Fruit fly (Drosophila melanogaster): ENCODE results near the gene CG31407.

CG31407 gene

dm6 chr3R:10054278-10054975 lies 29.5 kb upstream of the CG31407 start (continued):
- TF ChIP-seq CG30020 (tag; optimal IDR thresholded peaks at IDR 0.05) (no peak), sens (GFP tag) (peak; percentile 41), exex (tag; optimal IDR thresholded peaks at IDR 0.05) (peak; percentile 99), Med (GFP tag) (peak; percentile 79), Vsx1 (GFP tag; optimal IDR thresholded peaks at IDR 0.05) (peak; percentile 93), HmgZ (tag; optimal IDR thresholded peaks at IDR 0.05) (peak; percentile 39)

DNA sequence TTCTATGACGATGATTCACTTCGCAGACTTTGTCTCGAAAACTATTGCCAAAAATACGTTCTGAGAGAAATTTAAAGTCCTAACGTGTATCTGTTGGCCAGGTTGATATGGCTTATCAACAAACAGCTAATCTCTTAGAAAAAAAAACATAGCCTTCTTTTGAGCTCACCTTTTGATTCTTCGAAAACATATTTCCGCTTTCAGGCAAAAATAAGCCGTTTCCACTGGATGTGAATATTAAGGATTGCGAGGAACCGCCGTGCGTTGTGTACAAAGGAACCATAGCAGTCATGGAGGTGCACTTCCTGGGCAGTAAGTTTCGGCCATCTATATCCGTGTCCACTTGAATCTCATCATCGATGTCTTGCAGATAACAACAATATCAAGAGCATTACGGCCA lies 28.6 kb upstream of the CG31407 start:
- TF ChIP-seq CG3281 (GFP tag; optimal IDR thresholded peaks at IDR 0.05) (peak; percentile 43), CG17912 (GFP tag; optimal IDR thresholded peaks at IDR 0.05) (no peak), CG7987 (GFP tag; optimal IDR thresholded peaks at IDR 0.05) (peak; percentile 0), CG15696 (tag; optimal IDR thresholded peaks at IDR 0.05) (no peak), gcm (GFP tag; optimal IDR thresholded peaks at IDR 0.05) (no peak), tio (GFP tag; optimal IDR thresholded peaks at IDR 0.05) (no peak), Ets97D (GFP tag; optimal IDR thresholded peaks at IDR 0.05) (peak; percentile 84), salm (tag; optimal IDR thresholded peaks at IDR 0.05) (no peak), CG3726 (GFP tag; IDR thresholded peaks at IDR 0.05) (no peak), CG9437 (GFP tag; optimal IDR thresholded peaks at IDR 0.05) (no peak), stc (GFP tag; IDR thresholded peaks at IDR 0.05) (peak; percentile 49; the same call in 1 of the 2 replicates), C15 (GFP tag; IDR thresholded peaks at IDR 0.05) (no peak), mirr (GFP tag; optimal IDR thresholded peaks at IDR 0.05) (peak; percentile 4), trh (GFP tag; optimal IDR thresholded peaks at IDR 0.05) (no peak), vfl (GFP tag; optimal IDR thresholded peaks at IDR 0.05) (no peak), phol (tag; optimal IDR thresholded peaks at IDR 0.05) (no peak), kni (GFP tag; optimal IDR thresholded peaks at IDR 0.05) (no peak), kay (GFP tag; optimal IDR thresholded peaks at IDR 0.05) (no peak), CG9797 (GFP tag; optimal IDR thresholded peaks at IDR 0.05) (no peak), Hey (tag; optimal IDR thresholded peaks at IDR 0.05) (no peak), pfk (GFP tag; optimal IDR thresholded peaks at IDR 0.05) (no peak), gsb (GFP tag; IDR thresholded peaks at IDR 0.05) (no peak), CG12744 (GFP tag; optimal IDR thresholded peaks at IDR 0.05) (no peak), CG9215 (GFP tag; IDR thresholded peaks at IDR 0.05) (no peak), ssp (GFP tag; IDR thresholded peaks at IDR 0.05) (peak; percentile 59), CG11398 (GFP tag; optimal IDR thresholded peaks at IDR 0.05) (no peak), unpg (GFP tag; optimal IDR thresholded peaks at IDR 0.05) (peak; percentile 33), Bteb2 (GFP tag; optimal IDR thresholded peaks at IDR 0.05) (no peak), CG7271 (tag; optimal IDR thresholded peaks at IDR 0.05) (peak; percentile 19), bsh (GFP tag; optimal IDR thresholded peaks at IDR 0.05) (no peak), ind (GFP tag; optimal IDR thresholded peaks at IDR 0.05) (no peak), Fer1 (GFP tag; optimal IDR thresholded peaks at IDR 0.05) (peak; percentile 26), CG6791 (GFP tag; IDR thresholded peaks at IDR 0.05; ENCODE audit: partially characterized antibody) (no peak), chif (GFP tag; optimal IDR thresholded peaks at IDR 0.05) (no peak), abd-A (tag; optimal IDR thresholded peaks at IDR 0.05) (no peak), CG9609 (GFP tag; optimal IDR thresholded peaks at IDR 0.05) (no peak), dmrt99B (tag; optimal IDR thresholded peaks at IDR 0.05) (no peak), pros (GFP tag; optimal IDR thresholded peaks at IDR 0.05) (no peak), NfI (GFP tag; optimal IDR thresholded peaks at IDR 0.05) (peak; percentile 45), NK7.1 (GFP tag; optimal IDR thresholded peaks at IDR 0.05) (no peak), en (GFP tag; optimal IDR thresholded peaks at IDR 0.05) (no peak), Med (GFP tag) (peak; percentile 76), CG10462 (GFP tag; optimal IDR thresholded peaks at IDR 0.05) (no peak)

Data from whole organism, embryonic.